Worm (Caenorhabditis elegans) whole organism, L4/young adult: ENCODE results near the gene R03G5.6.

ENCODE experiments used
- W03F9.2 ChIP-seq: fragments of 150-350 bp; optimal IDR thresholded peaks from 2 replicates; lab custom pipeline; 2014; ENCODE audit warnings: missing biosample characterization, missing genetic modification characterization
- dao-5 ChIP-seq: sonication (generic microtip); optimal IDR thresholded peaks from 2 replicates; lab custom pipeline; 2016; ENCODE audit warnings: missing genotype, missing genetic modification characterization, moderate library complexity, missing compliant biosample characterization

- TF ChIP-seq dao-5 (tag; lab: Kevin White, UChicago) (no peak), W03F9.2 (no peak)
Measured at ce11 chrX:7778786-7779185, 37.9 kb downstream of the R03G5.6 start.
